Worm (Caenorhabditis elegans): Measurements from ENCODE around the gene pxn-1.
A peak's percentile ranks its signal among the peaks of the same experiment; 100 is the strongest.

The pxn-1 gene

ce11 chrV:8500348-8500747, 5.7 kb downstream of the pxn-1 start (continued):
- TF ChIP-seq dpff-1 (tag; optimal IDR thresholded peaks at IDR 0.05) (peak; percentile 96), aptf-3 (GFP tag; IDR thresholded peaks at IDR 0.05) (peak; percentile 99), mxl-1 (tag; optimal IDR thresholded peaks at IDR 0.05) (peak; percentile 99), nhr-90 (tag; optimal IDR thresholded peaks at IDR 0.05) (peak; percentile 99), Y79H2A.3 (GFP tag; conservative IDR thresholded peaks at IDR 0.05) (peak; percentile 98), ceh-27 (GFP tag; optimal IDR thresholded peaks at IDR 0.05) (peak; percentile 99), K11D2.4 (GFP tag; IDR thresholded peaks at IDR 0.05) (peak; percentile 95), dpl-1 (GFP tag; optimal IDR thresholded peaks at IDR 0.05) (peak; percentile 50), ZK185.1 (tag; optimal IDR thresholded peaks at IDR 0.05; ENCODE audit: poor library complexity, severe bottlenecking) (peak; percentile 97), ztf-28 (GFP tag; IDR thresholded peaks at IDR 0.05) (peak; percentile 98), ceh-91 (GFP tag; IDR thresholded peaks at IDR 0.05) (peak; percentile 78), madf-10 (tag; optimal IDR thresholded peaks at IDR 0.05) (peak; percentile 94), ztf-3 (GFP tag; optimal IDR thresholded peaks at IDR 0.05) (peak; percentile 90), ztf-26 (tag; optimal IDR thresholded peaks at IDR 0.05) (peak; percentile 95), nhr-80 (tag; optimal IDR thresholded peaks at IDR 0.05) (peak; percentile 68), C17E4.6 (GFP tag; IDR thresholded peaks at IDR 0.05) (peak; percentile 99), cebp-1 (GFP tag; IDR thresholded peaks at IDR 0.05) (peak; percentile 88), cebp-1 (tag; optimal IDR thresholded peaks at IDR 0.05) (peak; percentile 97), C06A6.2 (GFP tag; conservative IDR thresholded peaks at IDR 0.05) (peak; percentile 93), attf-6 (GFP tag; IDR thresholded peaks at IDR 0.05) (peak; percentile 94), lir-1 (GFP tag; conservative IDR thresholded peaks at IDR 0.05) (peak; percentile 90), ekl-4 (GFP tag; IDR thresholded peaks at IDR 0.05) (peak; percentile 99), tbx-9 (tag; optimal IDR thresholded peaks at IDR 0.05; ENCODE audit: borderline replicate concordance) (peak; percentile 100), sptf-2 (GFP tag; optimal IDR thresholded peaks at IDR 0.05) (peak; percentile 100), pbrm-1 (GFP tag; IDR thresholded peaks at IDR 0.05) (peak; percentile 98), F23B12.7 (tag; optimal IDR thresholded peaks at IDR 0.05; ENCODE audit: insufficient read depth) (peak; percentile 93), ccch-3 (GFP tag; optimal IDR thresholded peaks at IDR 0.05) (peak; percentile 98), lag-1 (GFP tag; IDR thresholded peaks at IDR 0.05) (peak; percentile 100), ceh-79 (tag; optimal IDR thresholded peaks at IDR 0.05) (peak; percentile 100), F37B4.10 (GFP tag; IDR thresholded peaks at IDR 0.05) (peak; percentile 99), ceh-100 (GFP tag; IDR thresholded peaks at IDR 0.05) (peak; percentile 91), him-1 (tag; optimal IDR thresholded peaks at IDR 0.05) (peak; percentile 100), akir-1 (GFP tag; optimal IDR thresholded peaks at IDR 0.05) (peak; percentile 95), mel-28 (tag; optimal IDR thresholded peaks at IDR 0.05; ENCODE audit: borderline replicate concordance) (peak; percentile 94), egrh-3 (GFP tag; IDR thresholded peaks at IDR 0.05) (peak; percentile 69), F39B2.1 (GFP tag; IDR thresholded peaks at IDR 0.05) (peak; percentile 97), sdz-38 (tag; optimal IDR thresholded peaks at IDR 0.05) (peak; percentile 77), madf-3 (GFP tag; IDR thresholded peaks at IDR 0.05) (peak; percentile 96), ets-4 (GFP tag; optimal IDR thresholded peaks at IDR 0.05) (peak; percentile 100), Y95B8A.8 (GFP tag; IDR thresholded peaks at IDR 0.05) (peak; percentile 99), lin-40 (tag; optimal IDR thresholded peaks at IDR 0.05) (peak; percentile 95), mcd-1 (GFP tag; IDR thresholded peaks at IDR 0.05) (peak; percentile 93), K12H6.12 (tag; optimal IDR thresholded peaks at IDR 0.05) (peak; percentile 94), tbp1 (GFP tag; optimal IDR thresholded peaks at IDR 0.05) (peak; percentile 100), F22D6.2 (tag; optimal IDR thresholded peaks at IDR 0.05) (peak; percentile 91), lin-35 (GFP tag; optimal IDR thresholded peaks at IDR 0.05) (peak; percentile 48 to 93 (median 55)), attf-5 (GFP tag; optimal IDR thresholded peaks at IDR 0.05) (peak; percentile 98), unc-130 (GFP tag; optimal IDR thresholded peaks at IDR 0.05) (peak; percentile 96), ztf-18 (tag; optimal IDR thresholded peaks at IDR 0.05) (peak; percentile 89), mes-4 (tag; optimal IDR thresholded peaks at IDR 0.05) (peak; percentile 96)
